Worm (Caenorhabditis elegans): Measurements from ENCODE around the gene mboa-7.

ce11 chrX:10566775-10567174 lies 42.4 kb upstream of the mboa-7 start:
- TF ChIP-seq ceh-32 (tag; optimal IDR thresholded peaks at IDR 0.05; ENCODE audit: poor library complexity) (no peak), ceh-82 (tag; optimal IDR thresholded peaks at IDR 0.05) (no peak), pqm-1 (tag; optimal IDR thresholded peaks at IDR 0.05) (no peak), fkh-10 (GFP tag; optimal IDR thresholded peaks at IDR 0.05) (no peak), unc-62 (GFP tag; optimal IDR thresholded peaks at IDR 0.05 in 1 of 2) (peak in 1 of 2 experiments; percentile 11), unc-62 (tag; optimal IDR thresholded peaks at IDR 0.05) (no peak), egl-27 (tag; optimal IDR thresholded peaks at IDR 0.05) (no peak), ztf-7 (tag; optimal IDR thresholded peaks at IDR 0.05) (no peak), arid-1 (GFP tag; conservative IDR thresholded peaks at IDR 0.05) (no peak), nhr-41 (GFP tag; IDR thresholded peaks at IDR 0.05) (no peak), skn-1 (tag; optimal IDR thresholded peaks at IDR 0.05) (no peak), set-16 (GFP tag; IDR thresholded peaks at IDR 0.05) (no peak)

Measured in whole organism, L4 larva.